Fruit fly (Drosophila melanogaster) whole organism, pupa: ENCODE results near the gene CD98hc.
A peak's percentile ranks its signal among the peaks of the same experiment; 100 is the strongest.

Source experiments
- CG12605 ChIP-seq: fragments of 200-800 bp; sonication (Bioruptor generic); IDR thresholded peaks from 2 replicates; pipeline ENCODE4 v1.3.6; 2022; ENCODE audit warnings: missing biosample characterization, missing genetic modification characterization
- CG13204 ChIP-seq: fragments of 200-800 bp; sonication (Bioruptor generic); optimal IDR thresholded peaks from 2 replicates; lab custom pipeline; 2018; ENCODE audit warnings: missing biosample characterization, mild to moderate bottlenecking, missing genetic modification characterization, moderate library complexity
- CG14655 ChIP-seq: fragments of 200-800 bp; sonication (Bioruptor generic); optimal IDR thresholded peaks from 3 replicates; lab custom pipeline; 2017; ENCODE audit warnings: mild to moderate bottlenecking, missing biosample characterization, missing genetic modification reagents, missing genetic modification characterization
- CG8301 ChIP-seq: fragments of 200-800 bp; sonication (Bioruptor generic); optimal IDR thresholded peaks from 2 replicates; lab custom pipeline; 2018; ENCODE audit warnings: missing biosample characterization, mild to moderate bottlenecking, missing genetic modification characterization
- D1 ChIP-seq: fragments of 200-800 bp; sonication (Bioruptor generic); optimal IDR thresholded peaks from 2 replicates; lab custom pipeline; 2018; ENCODE audit warnings: missing biosample characterization, mild to moderate bottlenecking, missing genetic modification characterization, moderate library complexity
- EcR ChIP-seq: fragments of 200-800 bp; sonication (Bioruptor generic); optimal IDR thresholded peaks from 3 replicates; lab custom pipeline; 2019; ENCODE audit warnings: missing biosample characterization, missing genetic modification characterization, mild to moderate bottlenecking, moderate library complexity, missing genetic modification reagents
- fd96Ca ChIP-seq: fragments of 200-800 bp; sonication (Bioruptor generic); IDR thresholded peaks from 3 replicates; pipeline ENCODE4 v1.3.6; 2022; ENCODE audit warnings: missing biosample characterization, missing genetic modification characterization
- gl ChIP-seq: fragments of 200-800 bp; sonication (Bioruptor generic); optimal IDR thresholded peaks from 2 replicates; lab custom pipeline; 2018; ENCODE audit warnings: missing biosample characterization, mild to moderate bottlenecking, missing genetic modification characterization

- no peak for TF ChIP-seq CG13204 (GFP tag; lab: Kevin White, UChicago)
- no peak for TF ChIP-seq CG8301 (tag; lab: Kevin White, UChicago)
- no peak for TF ChIP-seq CG14655 (GFP tag; lab: Kevin White, UChicago)
- peak; percentile 94 for TF ChIP-seq EcR
- TF ChIP-seq CG12605 (GFP tag; lab: Robert Waterston, UW) = no peak
- TF ChIP-seq fd96Ca (GFP tag; lab: Robert Waterston, UW) = no peak
- TF ChIP-seq gl (tag; lab: Kevin White, UChicago) = no peak
- TF ChIP-seq D1 = no peak
Measured at dm6 chr3R:8009080-8009620, 30.9 kb upstream of the CD98hc start, which contains the start of the genes CG11052 and CG3223.
